Worm (Caenorhabditis elegans) whole organism, late embryonic: Measurements from ENCODE around the gene srd-66.

Experiments used
- ceh-45 ChIP-seq: fragments of 200-800 bp; sonication (Bioruptor generic); IDR thresholded peaks from 2 replicates; pipeline ENCODE4 v1.3.6; 2022; ENCODE audit warnings: missing genetic modification reagents, missing genetic modification characterization, missing compliant biosample characterization
- nfya-1 ChIP-seq: sonication (generic microtip); optimal IDR thresholded peaks from 2 replicates; lab custom pipeline; 2017; ENCODE audit warnings: missing genetic modification characterization, mild to moderate bottlenecking, missing compliant biosample characterization, antibody characterized with exemption, moderate library complexity
- pqm-1 ChIP-seq: sonication (generic microtip); optimal IDR thresholded peaks from 2 replicates; lab custom pipeline; 2016; ENCODE audit warnings: missing genetic modification characterization, missing compliant biosample characterization
- pros-1 ChIP-seq: fragments of 150-350 bp; optimal IDR thresholded peaks from 2 replicates; lab custom pipeline; 2014; ENCODE audit warnings: missing biosample characterization, missing genetic modification reagents, missing genetic modification characterization

DNA sequence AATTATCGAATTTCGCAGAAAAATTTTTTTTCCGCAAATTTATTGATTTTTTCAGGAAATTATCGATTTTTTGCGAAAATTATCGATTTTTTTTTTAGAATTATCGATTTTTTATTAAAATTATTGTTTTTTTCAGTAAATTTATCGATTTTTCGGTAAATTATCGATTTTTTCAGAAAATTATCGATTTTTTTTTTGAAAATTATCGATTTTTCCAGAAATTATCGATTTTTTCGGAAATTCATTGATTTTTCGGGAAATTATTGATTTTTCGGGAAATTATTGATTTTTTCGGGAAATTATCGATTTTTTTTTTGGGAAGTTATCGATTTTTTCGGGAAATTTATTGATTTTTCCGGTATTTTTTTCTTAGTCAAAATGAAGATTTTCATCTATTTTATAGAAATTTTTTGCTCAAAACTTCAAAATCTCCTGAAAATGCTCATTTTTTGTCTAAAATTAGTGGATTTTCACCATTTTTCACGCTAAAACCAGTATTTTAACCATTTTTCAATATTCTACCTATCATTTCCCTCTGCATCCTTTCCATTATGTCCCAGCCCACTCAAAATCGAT, 26.8 kb downstream of the srd-66 start:
- TF ChIP-seq pros-1 (tag; lab: Kevin White, UChicago): no peak
- TF ChIP-seq ceh-45 (GFP tag; lab: Robert Waterston, UW): no peak
- TF ChIP-seq nfya-1 (tag; lab: Kevin White, UChicago): no peak
- TF ChIP-seq pqm-1: no peak
